Worm (Caenorhabditis elegans) whole organism, L2 larva: ENCODE measurements around the gene F22E5.2.

Experiments
- R02D3.7 ChIP-seq: fragments of 150-350 bp; optimal IDR thresholded peaks from 2 replicates; lab custom pipeline; 2014; ENCODE audit warnings: missing biosample characterization, missing genetic modification characterization
- blmp-1 ChIP-seq: sonication (generic microtip); optimal IDR thresholded peaks from 2 replicates; lab custom pipeline; 2017; ENCODE audit warnings: missing genetic modification characterization, mild to moderate bottlenecking, missing compliant biosample characterization, antibody characterized with exemption, moderate library complexity; ENCODE audit not compliant: insufficient read depth
- snpc-4 ChIP-seq: fragments of 150-350 bp; optimal IDR thresholded peaks from 2 replicates; lab custom pipeline; 2014; ENCODE audit warnings: missing biosample characterization, missing genetic modification characterization
- unc-62 ChIP-seq: fragments of 150-350 bp; optimal IDR thresholded peaks from 2 replicates; lab custom pipeline; 2014; ENCODE audit warnings: missing biosample characterization, missing genetic modification reagents, missing genetic modification characterization

- no peak for TF ChIP-seq unc-62 (GFP tag; lab: Kevin White, UChicago)
- no peak for TF ChIP-seq snpc-4 (tag; lab: Kevin White, UChicago)
- TF ChIP-seq blmp-1 (tag; lab: Kevin White, UChicago) = no peak
- no peak for TF ChIP-seq R02D3.7 (tag; lab: Kevin White, UChicago)
Measured at ce11 chrII:2698378-2698777, 33.2 kb downstream of the F22E5.2 start, which contains the start of gene sri-62.
